Worm (Caenorhabditis elegans) whole organism, L1 larva: ENCODE data around the gene T15H9.5.
A peak's percentile ranks its signal among the peaks of the same experiment; 100 is the strongest.

Experiments used
- F16B12.6 ChIP-seq: fragments of 150-350 bp; optimal IDR thresholded peaks from 2 replicates; lab custom pipeline; 2014; ENCODE audit warnings: missing biosample characterization, missing genetic modification characterization
- Y116A8C.19 ChIP-seq: sonication (generic microtip); optimal IDR thresholded peaks from 2 replicates; lab custom pipeline; 2016; ENCODE audit warnings: missing compliant biosample characterization, missing genetic modification characterization, borderline replicate concordance
- alr-1 ChIP-seq: fragments of 200-800 bp; sonication (Bioruptor generic); optimal IDR thresholded peaks from 2 replicates; lab custom pipeline; 2018; ENCODE audit warnings: borderline replicate concordance, mild to moderate bottlenecking, missing genetic modification characterization, missing compliant biosample characterization
- aly-2 ChIP-seq: fragments of 150-350 bp; optimal IDR thresholded peaks from 2 replicates; lab custom pipeline; 2014; ENCODE audit warnings: missing biosample characterization, missing genetic modification characterization
- ama-1 ChIP-seq: fragments of 150-350 bp; optimal IDR thresholded peaks from 2 replicates; lab custom pipeline; 2014
- blmp-1 ChIP-seq: fragments of 150-350 bp; optimal IDR thresholded peaks from 2 replicates; lab custom pipeline; 2014; ENCODE audit warnings: missing biosample characterization, missing genetic modification characterization
- ceh-8 ChIP-seq: fragments of 200-800 bp; sonication (Bioruptor generic); optimal IDR thresholded peaks from 2 replicates; lab custom pipeline; 2018; ENCODE audit warnings: mild to moderate bottlenecking, missing genetic modification characterization, moderate library complexity, missing compliant biosample characterization
- ceh-82 ChIP-seq, 3 experiments: fragments of 150-350 bp in 1 of 3; sonication (generic microtip) in 2 of 3; optimal IDR thresholded peaks; 2 replicates each; lab custom pipeline; 2014 to 2017; ENCODE audit warnings: missing biosample characterization in 3 of 3, missing genetic modification characterization in 3 of 3
- ceh-88 ChIP-seq: fragments of 200-800 bp; sonication (Bioruptor generic); IDR thresholded peaks from 2 replicates; pipeline ENCODE4 v1.3.6; 2022; ENCODE audit warnings: missing genetic modification characterization, missing compliant biosample characterization
- efl-1 ChIP-seq, 4 experiments: fragments of 150-350 bp; optimal IDR thresholded peaks in 3 of 4; peaks in 1 of 4; 1 replicate in 1 of 4; 2 replicates in 3 of 4; lab custom pipeline; 2014; ENCODE audit warnings: missing biosample characterization in 2 of 4, missing genetic modification characterization in 2 of 4, missing genetic modification reagents in 2 of 4
- egl-13 ChIP-seq: sonication (generic microtip); optimal IDR thresholded peaks from 2 replicates; lab custom pipeline; 2016; ENCODE audit warnings: missing genotype, missing genetic modification reagents, missing genetic modification characterization, missing compliant biosample characterization
- ets-5 ChIP-seq: fragments of 200-800 bp; sonication (Bioruptor generic); IDR thresholded peaks from 2 replicates; pipeline ENCODE4 v1.3.6; 2022; ENCODE audit warnings: missing genetic modification characterization, missing compliant biosample characterization
- fkh-8 ChIP-seq: sonication (generic microtip); optimal IDR thresholded peaks from 2 replicates; lab custom pipeline; 2016; ENCODE audit warnings: mild to moderate bottlenecking, missing genetic modification characterization, missing compliant biosample characterization
- grh-1 ChIP-seq: fragments of 200-800 bp; sonication (Bioruptor generic); IDR thresholded peaks from 2 replicates; pipeline ENCODE4 v1.3.6; 2022; ENCODE audit warnings: missing genetic modification reagents, missing genetic modification characterization, missing compliant biosample characterization
- hlh-4 ChIP-seq: sonication (generic microtip); optimal IDR thresholded peaks from 2 replicates; lab custom pipeline; 2016; ENCODE audit warnings: mild to moderate bottlenecking, missing genetic modification characterization, missing compliant biosample characterization
- irx-1 ChIP-seq: sonication (generic microtip); optimal IDR thresholded peaks from 2 replicates; lab custom pipeline; 2016; ENCODE audit warnings: missing genetic modification characterization, missing compliant biosample characterization
- jun-1 ChIP-seq: fragments of 150-350 bp; optimal IDR thresholded peaks from 2 replicates; lab custom pipeline; 2014; ENCODE audit warnings: missing biosample characterization, missing genetic modification reagents, missing genetic modification characterization
- lin-13 ChIP-seq: fragments of 150-350 bp; optimal IDR thresholded peaks from 2 replicates; lab custom pipeline; 2014; ENCODE audit warnings: missing biosample characterization, missing genetic modification reagents, missing genetic modification characterization
- lin-14 ChIP-seq: fragments of 200-800 bp; sonication (Bioruptor generic); optimal IDR thresholded peaks from 2 replicates; lab custom pipeline; 2018; ENCODE audit warnings: mild to moderate bottlenecking, missing genetic modification characterization, moderate library complexity, missing compliant biosample characterization
- lin-35 ChIP-seq, 2 experiments: fragments of 150-350 bp; optimal IDR thresholded peaks; 2 replicates each; lab custom pipeline; 2014; ENCODE audit warnings: missing biosample characterization in 2 of 2, missing genetic modification characterization in 2 of 2, missing genetic modification reagents in 2 of 2
- lin-39 ChIP-seq: fragments of 150-350 bp; optimal IDR thresholded peaks from 2 replicates; lab custom pipeline; 2014; ENCODE audit warnings: missing biosample characterization, missing genetic modification reagents, missing genetic modification characterization
- mab-9 ChIP-seq: fragments of 200-800 bp; sonication (Bioruptor generic); IDR thresholded peaks from 2 replicates; pipeline ENCODE4 v1.3.6; 2022; ENCODE audit warnings: missing genetic modification reagents, missing genetic modification characterization, missing compliant biosample characterization
- mdl-1 ChIP-seq, 2 experiments: fragments of 150-350 bp; optimal IDR thresholded peaks; 2 replicates each; lab custom pipeline; 2014 to 2017; ENCODE audit warnings: missing biosample characterization in 2 of 2, missing genetic modification characterization in 2 of 2, inconsistent platforms in 1 of 2
- mep-1 ChIP-seq: fragments of 150-350 bp; optimal IDR thresholded peaks from 2 replicates; lab custom pipeline; 2014; ENCODE audit warnings: missing biosample characterization, missing genetic modification characterization
- nhr-11 ChIP-seq: fragments of 150-350 bp; optimal IDR thresholded peaks from 2 replicates; lab custom pipeline; 2014; ENCODE audit warnings: missing biosample characterization, missing genetic modification characterization
- nhr-28 ChIP-seq: fragments of 150-350 bp; optimal IDR thresholded peaks from 2 replicates; lab custom pipeline; 2014; ENCODE audit warnings: missing biosample characterization, missing genetic modification characterization
- nhr-71 ChIP-seq: sonication (generic microtip); optimal IDR thresholded peaks from 2 replicates; lab custom pipeline; 2016; ENCODE audit warnings: mild to moderate bottlenecking, missing genetic modification characterization, moderate library complexity, missing compliant biosample characterization
- nhr-76 ChIP-seq: sonication (generic microtip); optimal IDR thresholded peaks from 2 replicates; lab custom pipeline; 2017; ENCODE audit warnings: missing biosample characterization, missing genetic modification characterization
- nhr-85 ChIP-seq: sonication (generic microtip); peaks from one replicate; lab custom pipeline; 2016; ENCODE audit warnings: missing genetic modification characterization, inconsistent platforms, missing compliant biosample characterization
- nhr-90 ChIP-seq: sonication (generic microtip); optimal IDR thresholded peaks from 2 replicates; lab custom pipeline; 2016; ENCODE audit warnings: mild to moderate bottlenecking, missing genetic modification characterization, missing compliant biosample characterization; ENCODE audit not compliant: poor library complexity
- pag-3 ChIP-seq: sonication (generic microtip); optimal IDR thresholded peaks from 2 replicates; lab custom pipeline; 2017; ENCODE audit warnings: missing genetic modification characterization, mild to moderate bottlenecking, missing compliant biosample characterization, antibody characterized with exemption, borderline replicate concordance; ENCODE audit not compliant: insufficient read depth
- pqm-1 ChIP-seq: sonication (generic microtip); optimal IDR thresholded peaks from 3 replicates; lab custom pipeline; 2017; ENCODE audit warnings: missing biosample characterization, missing genetic modification characterization
- rnt-1 ChIP-seq: sonication (generic microtip); optimal IDR thresholded peaks from 2 replicates; lab custom pipeline; 2016; ENCODE audit warnings: mild to moderate bottlenecking, missing genetic modification characterization, moderate library complexity, missing compliant biosample characterization
- snpc-4 ChIP-seq: fragments of 150-350 bp; optimal IDR thresholded peaks from 2 replicates; lab custom pipeline; 2014; ENCODE audit warnings: missing biosample characterization, missing genetic modification characterization
- sox-4 ChIP-seq: sonication (generic microtip); optimal IDR thresholded peaks from 2 replicates; lab custom pipeline; 2016; ENCODE audit warnings: missing genetic modification characterization, missing compliant biosample characterization
- tbx-2 ChIP-seq: sonication (generic microtip); optimal IDR thresholded peaks from 2 replicates; lab custom pipeline; 2016; ENCODE audit warnings: missing genetic modification characterization, missing compliant biosample characterization
- unc-62 ChIP-seq: fragments of 150-350 bp; optimal IDR thresholded peaks from 2 replicates; lab custom pipeline; 2014; ENCODE audit warnings: missing biosample characterization, missing genetic modification reagents, missing genetic modification characterization
- vab-15 ChIP-seq: sonication (generic microtip); optimal IDR thresholded peaks from 2 replicates; lab custom pipeline; 2017; ENCODE audit warnings: missing genotype, mild to moderate bottlenecking, missing genetic modification characterization, missing compliant biosample characterization

The T15H9.5 gene

ce11 chrII:9600022-9600722 lies 11.1 kb downstream of the T15H9.5 start (continued):
- TF ChIP-seq pag-3 (tag; lab: Kevin White, UChicago), result no peak
- TF ChIP-seq fkh-8, result no peak
- TF ChIP-seq pqm-1 (tag; lab: Kevin White, UChicago), result no peak
- TF ChIP-seq F16B12.6, result no peak
- no peak for TF ChIP-seq nhr-28 (tag; lab: Kevin White, UChicago)
- no peak for TF ChIP-seq vab-15 (tag; lab: Kevin White, UChicago)
- TF ChIP-seq lin-14, result peak; percentile 25
- no peak for TF ChIP-seq mab-9 (GFP tag; lab: Robert Waterston, UW)
- TF ChIP-seq, all 84 proteins: peak for 11

ce11 chrII:9597516-9598047 lies 13.7 kb downstream of the T15H9.5 start, which contains the start of gene mrpl-53:
Gene mrpl-53, plus strand, starts transcription at chrII:9597622.
- TF ChIP-seq efl-1 (optimal IDR thresholded peaks at IDR 0.05; lab: Kevin White, UChicago) (no peak), efl-1 (GFP tag; optimal IDR thresholded peaks at IDR 0.05 in 1 of 2; lab: Kevin White, UChicago) (peak in 1 of 2 experiments; percentile 66), F16B12.6 (no peak), nhr-71 (peak; percentile 29), lin-14 (no peak), lin-35 (GFP tag; optimal IDR thresholded peaks at IDR 0.05; lab: Kevin White, UChicago) (peak in 1 of 2 experiments; percentile 1), nhr-90 (tag; lab: Kevin White, UChicago) (peak; percentile 52)

- TF ChIP-seq mdl-1 (tag; optimal IDR thresholded peaks at IDR 0.05; lab: Kevin White, UChicago), result no peak
- no peak for TF ChIP-seq lin-13 (GFP tag; lab: Kevin White, UChicago)
- TF ChIP-seq aly-2 (tag; lab: Kevin White, UChicago), result no peak
- TF ChIP-seq pag-3 (tag; lab: Kevin White, UChicago), result no peak
- no peak for TF ChIP-seq Y116A8C.19 (tag; lab: Kevin White, UChicago)
- no peak for TF ChIP-seq lin-35 (GFP tag; optimal IDR thresholded peaks at IDR 0.05; lab: Kevin White, UChicago)
- TF ChIP-seq egl-13 (tag; lab: Kevin White, UChicago), result no peak
- no peak for TF ChIP-seq unc-62 (GFP tag; lab: Kevin White, UChicago)
- TF ChIP-seq hlh-4 (tag; lab: Kevin White, UChicago), result no peak
- no peak for TF ChIP-seq ceh-82 (tag; optimal IDR thresholded peaks at IDR 0.05; lab: Kevin White, UChicago)
- no peak for TF ChIP-seq nhr-85 (tag; lab: Kevin White, UChicago)
- no peak for TF ChIP-seq nhr-11 (tag; lab: Kevin White, UChicago)
These were observed 14.8 kb downstream of the T15H9.5 start, which contains the start of gene E02H1.6 for ce11 chrII:9596401-9596800. Gene E02H1.6, plus strand, starts transcription at chrII:9596701.

DNA sequence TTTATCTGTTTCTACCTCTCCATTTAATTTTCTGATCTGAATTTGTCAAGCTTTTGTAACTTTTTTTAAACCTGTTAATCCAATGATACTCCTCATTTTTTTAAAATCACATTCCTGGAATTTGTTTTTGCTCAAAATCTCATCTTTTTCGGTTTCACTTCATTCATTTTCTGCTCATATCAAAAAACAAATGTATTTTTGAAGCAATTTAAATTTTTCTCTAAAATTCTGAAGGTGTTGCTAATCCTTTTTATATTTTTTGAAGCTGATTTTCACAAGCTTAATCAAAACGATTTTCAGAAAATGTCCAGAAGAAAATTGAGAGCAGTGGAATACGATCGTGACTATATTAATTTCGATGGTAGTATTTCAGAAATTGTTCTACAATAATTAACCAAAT lies 16.3 kb downstream of the T15H9.5 start, which contains the start of gene E02H1.5:
Gene E02H1.5, plus strand, starts transcription at position 301 of the 400 bp plus-strand sequence.
- TF ChIP-seq nhr-11 (tag; lab: Kevin White, UChicago), result no peak
- TF ChIP-seq nhr-76 (tag; lab: Kevin White, UChicago), result no peak
- no peak for TF ChIP-seq alr-1 (tag; lab: Kevin White, UChicago)
- no peak for TF ChIP-seq ama-1 (lab: Kevin White, UChicago)
- TF ChIP-seq ceh-8 (GFP tag; lab: Kevin White, UChicago), result no peak
- TF ChIP-seq, all 84 proteins: peak for 0

- no peak for TF ChIP-seq ets-5
- TF ChIP-seq irx-1, result no peak
- TF ChIP-seq snpc-4 (tag; lab: Kevin White, UChicago), result no peak
These were observed 18.5 kb downstream of the T15H9.5 start, which contains the start of gene parp-2 for ce11 chrII:9592737-9593136. Gene parp-2, plus strand, starts transcription at chrII:9593037.

ce11 chrII:9591071-9591470 lies 20.2 kb downstream of the T15H9.5 start, which contains the start of the genes E02H1.1 and tag-124:
Gene E02H1.1, minus strand, starts transcription at chrII:9591164.
Gene tag-124, plus strand, starts transcription at chrII:9591292.
- peak; percentile 52 to 66 (median 65) for TF ChIP-seq ceh-82 (tag; optimal IDR thresholded peaks at IDR 0.05; lab: Kevin White, UChicago)
- TF ChIP-seq grh-1 (GFP tag; lab: Robert Waterston, UW), result peak; percentile 76
- TF ChIP-seq irx-1, result peak; percentile 97
- TF ChIP-seq sox-4 (tag; lab: Kevin White, UChicago), result peak; percentile 95
- TF ChIP-seq fkh-8, result peak; percentile 84
- TF ChIP-seq rnt-1 (tag; lab: Kevin White, UChicago), result peak; percentile 99
- peak; percentile 84 for TF ChIP-seq ceh-88
- TF ChIP-seq lin-39 (tag; lab: Kevin White, UChicago), result peak; percentile 62
- peak; percentile 93 for TF ChIP-seq tbx-2 (tag; lab: Kevin White, UChicago)
- peak; percentile 78 for TF ChIP-seq mep-1 (tag; lab: Kevin White, UChicago)
- peak; percentile 93 for TF ChIP-seq nhr-71
- peak; percentile 50 for TF ChIP-seq blmp-1
- TF ChIP-seq pqm-1 (tag; lab: Kevin White, UChicago), result no peak
- peak; percentile 66 for TF ChIP-seq hlh-4 (tag; lab: Kevin White, UChicago)
- peak; percentile 42 for TF ChIP-seq jun-1 (tag; lab: Kevin White, UChicago)
- no peak for TF ChIP-seq pag-3 (tag; lab: Kevin White, UChicago)
- peak; percentile 33 for TF ChIP-seq F16B12.6
